Worm (Caenorhabditis elegans) whole organism, L1 larva: ENCODE data around the gene ttr-57.

ENCODE experiments used
- mdl-1 ChIP-seq, 2 experiments: fragments of 150-350 bp; optimal IDR thresholded peaks; 2 replicates each; lab custom pipeline; 2014 to 2017; ENCODE audit warnings: missing biosample characterization in 2 of 2, missing genetic modification characterization in 2 of 2, inconsistent platforms in 1 of 2
- rnt-1 ChIP-seq: sonication (generic microtip); optimal IDR thresholded peaks from 2 replicates; lab custom pipeline; 2016; ENCODE audit warnings: mild to moderate bottlenecking, missing genetic modification characterization, moderate library complexity, missing compliant biosample characterization
- unc-130 ChIP-seq: fragments of 150-350 bp; optimal IDR thresholded peaks from 2 replicates; lab custom pipeline; 2017; ENCODE audit warnings: missing biosample characterization, missing genetic modification characterization, inconsistent platforms
- unc-62 ChIP-seq: fragments of 150-350 bp; optimal IDR thresholded peaks from 2 replicates; lab custom pipeline; 2014; ENCODE audit warnings: missing biosample characterization, missing genetic modification reagents, missing genetic modification characterization

DNA sequence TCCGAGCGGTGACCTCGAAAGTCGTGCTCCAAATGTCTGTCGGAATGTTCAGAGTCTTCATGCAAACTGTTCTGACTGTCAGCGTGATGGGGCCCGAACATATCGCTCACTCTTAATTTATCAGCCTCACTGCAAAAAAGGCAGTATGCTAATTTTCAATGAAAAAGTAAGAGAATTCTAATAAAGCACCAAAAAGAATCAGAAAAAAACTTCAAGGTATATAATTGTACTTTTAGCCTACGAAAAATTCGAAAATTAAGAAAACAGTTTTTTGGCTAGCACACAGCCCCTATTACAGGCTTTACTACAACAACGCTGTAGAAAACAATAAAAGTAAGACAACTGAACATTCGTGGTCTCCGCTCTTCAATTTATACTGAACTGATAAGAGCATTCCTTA is 43.1 kb upstream of the ttr-57 start, which contains the start of gene F26F2.1:
- no peak for TF ChIP-seq mdl-1 (tag; optimal IDR thresholded peaks at IDR 0.05; lab: Kevin White, UChicago)
- TF ChIP-seq unc-62 (GFP tag; lab: Kevin White, UChicago) = no peak
- no peak for TF ChIP-seq unc-130 (tag; lab: Kevin White, UChicago)
- no peak for TF ChIP-seq rnt-1 (tag; lab: Kevin White, UChicago)
